Worm (Caenorhabditis elegans) whole organism, young adult: ENCODE data around the gene dmsr-6.

Experiments
- C06A6.2 ChIP-seq: fragments of 200-800 bp; sonication (Bioruptor generic); conservative IDR thresholded peaks from 2 replicates; pipeline ENCODE4 v1.3.6; 2022; ENCODE audit warnings: missing genetic modification characterization, missing compliant biosample characterization
- F49E8.2 ChIP-seq: sonication (generic microtip); optimal IDR thresholded peaks from 3 replicates; lab custom pipeline; 2017; ENCODE audit warnings: missing genetic modification characterization, mild to moderate bottlenecking, missing compliant biosample characterization, antibody characterized with exemption, moderate library complexity; ENCODE audit not compliant: insufficient read depth
- F57C9.4 ChIP-seq: sonication (generic microtip); optimal IDR thresholded peaks from 2 replicates; lab custom pipeline; 2017; ENCODE audit warnings: mild to moderate bottlenecking, missing genetic modification characterization, missing compliant biosample characterization
- Y95B8A.8 ChIP-seq: fragments of 200-800 bp; sonication (Bioruptor generic); IDR thresholded peaks from 2 replicates; pipeline ENCODE4 v1.3.6; 2022; ENCODE audit warnings: missing genetic modification reagents, missing genetic modification characterization, missing compliant biosample characterization
- ama-1 ChIP-seq, 3 experiments: fragments of 150-350 bp in 1 of 3; sonication (generic microtip) in 2 of 3; optimal IDR thresholded peaks; 2 replicates each; lab custom pipeline; 2014 to 2018; ENCODE audit warnings: missing biosample characterization in 2 of 3, missing genetic modification characterization in 2 of 3, missing genetic modification reagents in 2 of 3
- aptf-2 ChIP-seq: fragments of 200-800 bp; sonication (Bioruptor generic); conservative IDR thresholded peaks from 2 replicates; pipeline ENCODE4 v1.3.6; 2022; ENCODE audit warnings: missing genetic modification reagents, missing genetic modification characterization, missing compliant biosample characterization
- attf-3 ChIP-seq: fragments of 200-800 bp; sonication (Bioruptor generic); conservative IDR thresholded peaks from 2 replicates; pipeline ENCODE4 v1.3.6; 2022; ENCODE audit warnings: missing genetic modification reagents, missing genetic modification characterization, missing compliant biosample characterization
- ceh-27 ChIP-seq: fragments of 200-800 bp; sonication (Bioruptor generic); optimal IDR thresholded peaks from 2 replicates; lab custom pipeline; 2018; ENCODE audit warnings: mild to moderate bottlenecking, missing genetic modification characterization, moderate library complexity, missing compliant biosample characterization
- hmg-1.2 ChIP-seq: fragments of 200-800 bp; sonication (Bioruptor generic); IDR thresholded peaks from 2 replicates; pipeline ENCODE4 v1.3.6; 2022; ENCODE audit warnings: missing genetic modification reagents, missing genetic modification characterization, missing compliant biosample characterization
- nhr-179 ChIP-seq: sonication (generic microtip); optimal IDR thresholded peaks from 2 replicates; lab custom pipeline; 2016; ENCODE audit warnings: mild to moderate bottlenecking, missing genetic modification characterization, missing compliant biosample characterization
- pha-4 ChIP-seq: fragments of 150-350 bp; sonication (generic microtip); optimal IDR thresholded peaks from 2 replicates; lab custom pipeline; 2014; ENCODE audit warnings: missing biosample characterization, missing genetic modification reagents, missing genetic modification characterization
- rec-8 ChIP-seq, 2 experiments: sonication (generic microtip); optimal IDR thresholded peaks; 2 replicates each; lab custom pipeline; 2016; ENCODE audit warnings: mild to moderate bottlenecking in 2 of 2, missing genetic modification characterization in 2 of 2, missing genetic modification reagents in 2 of 2, missing genotype in 2 of 2, missing biosample characterization in 1 of 2, missing compliant biosample characterization in 1 of 2, moderate library complexity in 1 of 2
- ztf-25 ChIP-seq: fragments of 200-800 bp; sonication (Bioruptor generic); IDR thresholded peaks from 2 replicates; pipeline ENCODE4 v1.3.6; 2022; ENCODE audit warnings: missing genetic modification reagents, missing genetic modification characterization, missing compliant biosample characterization

- TF ChIP-seq F49E8.2 (tag; lab: Kevin White, UChicago), result no peak
- TF ChIP-seq nhr-179 (tag; lab: Kevin White, UChicago), result no peak
- no peak for TF ChIP-seq C06A6.2 (GFP tag; lab: Robert Waterston, UW)
- TF ChIP-seq ceh-27 (GFP tag; lab: Kevin White, UChicago), result no peak
- TF ChIP-seq pha-4, result no peak
- no peak for TF ChIP-seq F57C9.4
- no peak for TF ChIP-seq hmg-1.2 (GFP tag; lab: Robert Waterston, UW)
- no peak for TF ChIP-seq rec-8 (tag; optimal IDR thresholded peaks at IDR 0.05; lab: Kevin White, UChicago)
- TF ChIP-seq ztf-25 (GFP tag; lab: Robert Waterston, UW), result no peak
- TF ChIP-seq ama-1 (optimal IDR thresholded peaks at IDR 0.05; lab: Kevin White, UChicago), result no peak
- no peak for TF ChIP-seq ama-1 (GFP tag; optimal IDR thresholded peaks at IDR 0.05; lab: Kevin White, UChicago)
- no peak for TF ChIP-seq Y95B8A.8 (GFP tag; lab: Robert Waterston, UW)
- no peak for TF ChIP-seq aptf-2 (GFP tag; lab: Robert Waterston, UW)
- TF ChIP-seq attf-3, result no peak
Observed at ce11 chrII:14424791-14425190, 30.6 kb upstream of the dmsr-6 start, which contains the start of gene plx-2.
